Worm (Caenorhabditis elegans): Measurements from ENCODE around the gene R10E11.5.

DNA sequence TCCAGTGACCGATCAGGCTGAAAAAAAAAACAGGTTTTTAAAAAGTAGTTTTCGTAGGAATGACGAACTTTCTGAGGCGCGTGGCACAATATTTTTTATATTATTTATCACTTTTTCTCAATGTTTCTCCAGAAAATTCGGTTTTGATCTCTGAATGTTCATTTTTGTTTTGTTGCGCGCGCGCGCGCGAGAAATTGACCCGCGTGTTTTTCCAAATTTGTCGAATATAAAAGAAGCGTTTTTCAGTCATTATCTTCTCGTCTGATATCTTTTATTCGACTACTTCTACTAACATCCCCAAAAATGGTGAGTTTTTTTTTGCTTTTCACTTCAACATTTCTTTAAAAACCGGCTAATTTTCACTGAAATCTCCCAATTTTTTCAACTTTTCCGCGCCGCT, 30.6 kb downstream of the R10E11.5 start, which contains the start of gene rmd-1:
- TF ChIP-seq flt-1 (GFP tag; IDR thresholded peaks at IDR 0.05) = no peak
- no peak for TF ChIP-seq hmg-4 (GFP tag; optimal IDR thresholded peaks at IDR 0.05)
- TF ChIP-seq ama-1 (optimal IDR thresholded peaks at IDR 0.05) = no peak
- TF ChIP-seq hmbx-1 (tag; optimal IDR thresholded peaks at IDR 0.05) = no peak

All from whole organism, early embryonic.